Worm (Caenorhabditis elegans) whole organism, mixed stage, embryonic: ENCODE measurements around the gene C45G9.10.

ENCODE experiments used
- M03D4.4 ChIP-seq: sonication (generic microtip); optimal IDR thresholded peaks from 2 replicates; lab custom pipeline; 2017; ENCODE audit warnings: mild to moderate bottlenecking, missing genetic modification characterization, missing compliant biosample characterization
- bed-3 ChIP-seq: fragments of 200-800 bp; sonication (Bioruptor generic); optimal IDR thresholded peaks from 3 replicates; lab custom pipeline; 2018; ENCODE audit warnings: mild to moderate bottlenecking, missing genetic modification characterization, moderate library complexity, missing compliant biosample characterization
- blmp-1 ChIP-seq: fragments of 150-350 bp; optimal IDR thresholded peaks from 2 replicates; lab custom pipeline; 2014; ENCODE audit warnings: missing biosample characterization, missing genetic modification characterization
- ceh-39 ChIP-seq: fragments of 150-350 bp; optimal IDR thresholded peaks from 2 replicates; lab custom pipeline; 2014; ENCODE audit warnings: missing biosample characterization, missing genetic modification characterization
- ceh-43 ChIP-seq: fragments of 200-800 bp; sonication (Bioruptor generic); optimal IDR thresholded peaks from 2 replicates; lab custom pipeline; 2018; ENCODE audit warnings: mild to moderate bottlenecking, missing genetic modification characterization, moderate library complexity, missing compliant biosample characterization
- ces-1 ChIP-seq: fragments of 150-350 bp; optimal IDR thresholded peaks from 2 replicates; lab custom pipeline; 2014; ENCODE audit warnings: missing biosample characterization, missing genetic modification reagents, missing genetic modification characterization
- cnd-1 ChIP-seq: fragments of 200-800 bp; sonication (Bioruptor generic); optimal IDR thresholded peaks from 2 replicates; lab custom pipeline; 2018; ENCODE audit warnings: mild to moderate bottlenecking, missing genetic modification characterization, missing compliant biosample characterization
- drap-1 ChIP-seq: fragments of 200-800 bp; sonication (Bioruptor generic); optimal IDR thresholded peaks from 3 replicates; lab custom pipeline; 2018; ENCODE audit warnings: mild to moderate bottlenecking, missing genetic modification characterization, missing compliant biosample characterization
- elt-1 ChIP-seq: sonication (generic microtip); optimal IDR thresholded peaks from 2 replicates; lab custom pipeline; 2017; ENCODE audit warnings: missing genetic modification characterization, mild to moderate bottlenecking, missing compliant biosample characterization, antibody characterized with exemption, moderate library complexity, borderline replicate concordance; ENCODE audit not compliant: insufficient read depth
- flh-1 ChIP-seq: fragments of 200-800 bp; sonication (Bioruptor generic); optimal IDR thresholded peaks from 2 replicates; lab custom pipeline; 2018; ENCODE audit warnings: mild to moderate bottlenecking, missing genetic modification characterization, moderate library complexity, missing compliant biosample characterization
- ham-2 ChIP-seq: fragments of 200-800 bp; sonication (Bioruptor generic); optimal IDR thresholded peaks from 2 replicates; lab custom pipeline; 2018; ENCODE audit warnings: mild to moderate bottlenecking, missing genetic modification characterization, missing compliant biosample characterization
- lin-32 ChIP-seq: fragments of 200-800 bp; sonication (Bioruptor generic); optimal IDR thresholded peaks from 2 replicates; lab custom pipeline; 2018; ENCODE audit warnings: mild to moderate bottlenecking, missing genetic modification characterization, missing compliant biosample characterization
- lsy-2 ChIP-seq: fragments of 150-350 bp; optimal IDR thresholded peaks from 2 replicates; lab custom pipeline; 2014; ENCODE audit warnings: missing biosample characterization, missing genetic modification characterization
- mab-5 ChIP-seq: fragments of 150-350 bp; optimal IDR thresholded peaks from 2 replicates; lab custom pipeline; 2014; ENCODE audit warnings: missing biosample characterization, missing genetic modification characterization
- mep-1 ChIP-seq: fragments of 150-350 bp; optimal IDR thresholded peaks from 2 replicates; lab custom pipeline; 2017; ENCODE audit warnings: missing biosample characterization, missing genetic modification reagents, missing genetic modification characterization, inconsistent platforms
- nhr-12 ChIP-seq: fragments of 150-350 bp; optimal IDR thresholded peaks from 2 replicates; lab custom pipeline; 2014; ENCODE audit warnings: missing biosample characterization, missing genetic modification characterization
- nhr-2 ChIP-seq: fragments of 150-350 bp; optimal IDR thresholded peaks from 2 replicates; lab custom pipeline; 2014; ENCODE audit warnings: missing biosample characterization, missing genetic modification characterization
- nhr-237 ChIP-seq: fragments of 150-350 bp; optimal IDR thresholded peaks from 2 replicates; lab custom pipeline; 2014; ENCODE audit warnings: missing biosample characterization, missing genetic modification characterization
- nhr-28 ChIP-seq: fragments of 150-350 bp; optimal IDR thresholded peaks from 2 replicates; lab custom pipeline; 2014; ENCODE audit warnings: missing biosample characterization, missing genetic modification characterization
- nhr-76 ChIP-seq: sonication (generic microtip); optimal IDR thresholded peaks from 2 replicates; lab custom pipeline; 2017; ENCODE audit warnings: missing biosample characterization, missing genetic modification characterization
- pha-4 ChIP-seq: fragments of 150-350 bp; optimal IDR thresholded peaks from 2 replicates; lab custom pipeline; 2018; ENCODE audit warnings: missing biosample characterization, missing genetic modification reagents, missing genetic modification characterization
- sem-2 ChIP-seq: fragments of 200-800 bp; sonication (Bioruptor generic); optimal IDR thresholded peaks from 2 replicates; lab custom pipeline; 2018; ENCODE audit warnings: mild to moderate bottlenecking, missing genetic modification characterization, missing compliant biosample characterization
- snpc-4 ChIP-seq: fragments of 150-350 bp; optimal IDR thresholded peaks from 2 replicates; lab custom pipeline; 2014; ENCODE audit warnings: missing biosample characterization, missing genetic modification characterization
- sptf-1 ChIP-seq: sonication (generic microtip); optimal IDR thresholded peaks from 2 replicates; lab custom pipeline; 2017; ENCODE audit warnings: mild to moderate bottlenecking, missing genetic modification characterization, moderate library complexity, missing compliant biosample characterization
- tbx-8 ChIP-seq: fragments of 200-800 bp; sonication (Bioruptor generic); optimal IDR thresholded peaks from 2 replicates; lab custom pipeline; 2018; ENCODE audit warnings: mild to moderate bottlenecking, missing genetic modification characterization, moderate library complexity, missing compliant biosample characterization
- unc-120 ChIP-seq: sonication (generic microtip); optimal IDR thresholded peaks from 2 replicates; lab custom pipeline; 2017; ENCODE audit warnings: missing genetic modification characterization, missing compliant biosample characterization; ENCODE audit not compliant: poor library complexity, severe bottlenecking
- unc-39 ChIP-seq: fragments of 150-350 bp; optimal IDR thresholded peaks from 2 replicates; lab custom pipeline; 2014; ENCODE audit warnings: missing biosample characterization, missing genetic modification characterization
- unc-62 ChIP-seq: fragments of 150-350 bp; optimal IDR thresholded peaks from 2 replicates; lab custom pipeline; 2014; ENCODE audit warnings: missing biosample characterization, missing genetic modification reagents, missing genetic modification characterization
- zip-8 ChIP-seq: fragments of 150-350 bp; optimal IDR thresholded peaks from 2 replicates; lab custom pipeline; 2014; ENCODE audit warnings: missing biosample characterization, missing genetic modification characterization
- ztf-11 ChIP-seq: fragments of 150-350 bp; optimal IDR thresholded peaks from 2 replicates; lab custom pipeline; 2014; ENCODE audit warnings: missing biosample characterization, missing genetic modification characterization

Gene C45G9.10

ce11 chrIII:5096741-5097140 is 35.0 kb upstream of the C45G9.10 start:
- TF ChIP-seq mab-5 (no peak), nhr-237 (tag; lab: Kevin White, UChicago) (no peak), snpc-4 (tag; lab: Kevin White, UChicago) (no peak), lsy-2 (tag; lab: Kevin White, UChicago) (no peak), nhr-12 (tag; lab: Kevin White, UChicago) (no peak), ceh-43 (GFP tag; lab: Kevin White, UChicago) (no peak), mep-1 (tag; lab: Kevin White, UChicago) (no peak), nhr-2 (tag; lab: Kevin White, UChicago) (no peak), lin-32 (GFP tag; lab: Kevin White, UChicago) (no peak), cnd-1 (tag; lab: Kevin White, UChicago) (no peak), nhr-76 (no peak), sem-2 (no peak), drap-1 (GFP tag; lab: Kevin White, UChicago) (no peak), nhr-28 (no peak), tbx-8 (GFP tag; lab: Kevin White, UChicago) (no peak), sptf-1 (tag; lab: Kevin White, UChicago) (no peak), unc-120 (tag; lab: Kevin White, UChicago) (no peak), blmp-1 (tag; lab: Kevin White, UChicago) (no peak), flh-1 (GFP tag; lab: Kevin White, UChicago) (no peak), unc-39 (tag; lab: Kevin White, UChicago) (no peak)

- TF ChIP-seq mab-5 (no peak), cnd-1 (tag; lab: Kevin White, UChicago) (no peak), mep-1 (tag; lab: Kevin White, UChicago) (no peak), unc-39 (tag; lab: Kevin White, UChicago) (no peak), nhr-2 (tag; lab: Kevin White, UChicago) (no peak), ztf-11 (tag; lab: Kevin White, UChicago) (no peak), nhr-12 (tag; lab: Kevin White, UChicago) (no peak)
These were observed 32.8 kb upstream of the C45G9.10 start, which contains the start of gene F54D8.10 for ce11 chrIII:5094506-5094905. Gene F54D8.10 (plus strand): TSS chrIII:5094806.

ce11 chrIII:5092345-5092744 is 30.6 kb upstream of the C45G9.10 start:
- TF ChIP-seq ham-2 = no peak
- TF ChIP-seq unc-62 (GFP tag; lab: Kevin White, UChicago) = no peak
- TF ChIP-seq nhr-12 (tag; lab: Kevin White, UChicago) = no peak
- TF ChIP-seq mep-1 (tag; lab: Kevin White, UChicago) = no peak
- TF ChIP-seq pha-4 (tag; lab: Kevin White, UChicago) = no peak
- TF ChIP-seq ces-1 (GFP tag; lab: Kevin White, UChicago) = no peak
- TF ChIP-seq unc-120 (tag; lab: Kevin White, UChicago) = no peak
- no peak for TF ChIP-seq tbx-8 (GFP tag; lab: Kevin White, UChicago)
- TF ChIP-seq ceh-39 (tag; lab: Kevin White, UChicago) = no peak
- no peak for TF ChIP-seq ceh-43 (GFP tag; lab: Kevin White, UChicago)
- no peak for TF ChIP-seq ztf-11 (tag; lab: Kevin White, UChicago)
- TF ChIP-seq nhr-237 (tag; lab: Kevin White, UChicago) = no peak
- TF ChIP-seq bed-3 = no peak
- no peak for TF ChIP-seq lsy-2 (tag; lab: Kevin White, UChicago)
- TF ChIP-seq mab-5 = no peak
- TF ChIP-seq drap-1 (GFP tag; lab: Kevin White, UChicago) = no peak
- no peak for TF ChIP-seq M03D4.4 (tag; lab: Kevin White, UChicago)
- no peak for TF ChIP-seq zip-8 (tag; lab: Kevin White, UChicago)

ce11 chrIII:5089489-5089888 is 27.8 kb upstream of the C45G9.10 start:
- TF ChIP-seq flh-1 (GFP tag; lab: Kevin White, UChicago) = no peak
- no peak for TF ChIP-seq elt-1 (tag; lab: Kevin White, UChicago)
- no peak for TF ChIP-seq unc-39 (tag; lab: Kevin White, UChicago)
- no peak for TF ChIP-seq ceh-39 (tag; lab: Kevin White, UChicago)
- TF ChIP-seq unc-62 (GFP tag; lab: Kevin White, UChicago) = no peak

ce11 chrIII:5085529-5085928 is 23.8 kb upstream of the C45G9.10 start, which contains the start of gene cah-1:
Gene cah-1 (minus strand): TSS chrIII:5085629.
- TF ChIP-seq ceh-39 (tag; lab: Kevin White, UChicago) (no peak), ces-1 (GFP tag; lab: Kevin White, UChicago) (peak; percentile 0)
